Worm (Caenorhabditis elegans): ENCODE data around the gene clec-204.

clec-204 gene

ce11 chrV:1743205-1743870 lies 13.6 kb upstream of the clec-204 start, which contains the start of gene nhr-256 (continued):
- TF ChIP-seq nhr-77 (tag; optimal IDR thresholded peaks at IDR 0.05), result no peak
- no peak for TF ChIP-seq nhr-237 (tag; optimal IDR thresholded peaks at IDR 0.05)
- TF ChIP-seq unc-55 (GFP tag; optimal IDR thresholded peaks at IDR 0.05), result peak; percentile 80
- no peak for TF ChIP-seq nhr-21 (tag; optimal IDR thresholded peaks at IDR 0.05)
- peak; percentile 90 for TF ChIP-seq sma-9 (GFP tag; optimal IDR thresholded peaks at IDR 0.05)
- no peak for TF ChIP-seq sma-9 (tag; optimal IDR thresholded peaks at IDR 0.05)
- TF ChIP-seq nhr-25 (tag; optimal IDR thresholded peaks at IDR 0.05), result peak; percentile 69
- peak; percentile 11 for TF ChIP-seq nhr-6 (tag; optimal IDR thresholded peaks at IDR 0.05)
- no peak for TF ChIP-seq elt-1 (tag; optimal IDR thresholded peaks at IDR 0.05)
- TF ChIP-seq mab-5 (tag; optimal IDR thresholded peaks at IDR 0.05), result peak; percentile 54
- TF ChIP-seq nhr-10 (tag; optimal IDR thresholded peaks at IDR 0.05), result no peak
- no peak for TF ChIP-seq Y55F3AM.14 (GFP tag; optimal IDR thresholded peaks at IDR 0.05)
- TF ChIP-seq ztf-1 (GFP tag; conservative IDR thresholded peaks at IDR 0.05), result no peak

- no peak for TF ChIP-seq egl-27 (tag; optimal IDR thresholded peaks at IDR 0.05)
- TF ChIP-seq unc-62 (GFP tag; optimal IDR thresholded peaks at IDR 0.05), result no peak
Measured at ce11 chrV:1749053-1749452, 7.9 kb upstream of the clec-204 start, which contains the start of gene ZK697.8. Gene ZK697.8 (minus strand): TSS chrV:1749153.

- TF ChIP-seq zag-1 (tag; optimal IDR thresholded peaks at IDR 0.05), result no peak
- no peak for TF ChIP-seq nhr-23 (tag; optimal IDR thresholded peaks at IDR 0.05)
- no peak for TF ChIP-seq ZK546.5 (tag; optimal IDR thresholded peaks at IDR 0.05)
- no peak for TF ChIP-seq aly-2 (tag; optimal IDR thresholded peaks at IDR 0.05)
- no peak for TF ChIP-seq snpc-4 (tag; optimal IDR thresholded peaks at IDR 0.05)
- TF ChIP-seq fos-1 (tag; optimal IDR thresholded peaks at IDR 0.05), result no peak
Measured at ce11 chrV:1751449-1751848, 5.5 kb upstream of the clec-204 start, which contains the start of gene srh-199. Gene srh-199 (minus strand): TSS chrV:1751549.

- no peak for TF ChIP-seq zag-1 (tag; optimal IDR thresholded peaks at IDR 0.05)
- TF ChIP-seq ZK546.5 (tag; optimal IDR thresholded peaks at IDR 0.05), result no peak
- TF ChIP-seq unc-62 (GFP tag; optimal IDR thresholded peaks at IDR 0.05), result no peak
- no peak for TF ChIP-seq ztf-11 (tag; optimal IDR thresholded peaks at IDR 0.05)
- TF ChIP-seq elt-3 (tag; optimal IDR thresholded peaks at IDR 0.05), result no peak
- TF ChIP-seq mbf-1 (tag; optimal IDR thresholded peaks at IDR 0.05), result no peak
- no peak for TF ChIP-seq R02D3.7 (tag; optimal IDR thresholded peaks at IDR 0.05)
Measured at ce11 chrV:1752496-1752895, 4.5 kb upstream of the clec-204 start, which contains the start of gene ZK697.1. Gene ZK697.1 (plus strand): TSS chrV:1752796.

ce11 chrV:1755589-1755988 lies 1.4 kb upstream of the clec-204 start, which contains the start of gene ZK697.14:
Gene ZK697.14 (minus strand): TSS chrV:1755689.
- no peak for TF ChIP-seq C34F6.9 (tag; optimal IDR thresholded peaks at IDR 0.05)
- TF ChIP-seq unc-55 (GFP tag; optimal IDR thresholded peaks at IDR 0.05), result no peak
- no peak for TF ChIP-seq zag-1 (tag; optimal IDR thresholded peaks at IDR 0.05)
- TF ChIP-seq nhr-10 (tag; optimal IDR thresholded peaks at IDR 0.05), result no peak
- no peak for TF ChIP-seq peb-1 (tag; optimal IDR thresholded peaks at IDR 0.05)
- TF ChIP-seq F13H6.1 (tag; optimal IDR thresholded peaks at IDR 0.05), result no peak
- TF ChIP-seq alr-1 (tag; optimal IDR thresholded peaks at IDR 0.05), result no peak
- no peak for TF ChIP-seq crh-2 (tag; optimal IDR thresholded peaks at IDR 0.05)
- no peak for TF ChIP-seq lin-11 (tag; optimal IDR thresholded peaks at IDR 0.05)
- no peak for TF ChIP-seq dmd-4 (tag; optimal IDR thresholded peaks at IDR 0.05)
- no peak for TF ChIP-seq egl-27 (tag; optimal IDR thresholded peaks at IDR 0.05)
- TF ChIP-seq skn-1 (tag; optimal IDR thresholded peaks at IDR 0.05), result no peak
- TF ChIP-seq ztf-1 (GFP tag; conservative IDR thresholded peaks at IDR 0.05), result no peak
- TF ChIP-seq Y55F3AM.14 (GFP tag; optimal IDR thresholded peaks at IDR 0.05), result no peak
- no peak for TF ChIP-seq nhr-129 (tag; optimal IDR thresholded peaks at IDR 0.05)
- no peak for TF ChIP-seq mdl-1 (tag; optimal IDR thresholded peaks at IDR 0.05)

Measured in whole organism, L2 larva.